Fruit fly (Drosophila melanogaster) whole organism, embryonic: Measurements from ENCODE around the gene Zip89B.

ENCODE experiments used
- B-H2 ChIP-seq: fragments of 200-800 bp; sonication (Bioruptor generic); optimal IDR thresholded peaks from 2 replicates; lab custom pipeline; 2018; ENCODE audit warnings: missing biosample characterization, mild to moderate bottlenecking, missing genetic modification characterization
- CG11504 ChIP-seq: fragments of 200-800 bp; sonication (Bioruptor generic); optimal IDR thresholded peaks from 3 replicates; lab custom pipeline; 2019; ENCODE audit warnings: missing biosample characterization, mild to moderate bottlenecking, missing genetic modification characterization, moderate library complexity
- CG12071 ChIP-seq: fragments of 200-800 bp; sonication (Bioruptor generic); optimal IDR thresholded peaks from 3 replicates; lab custom pipeline; 2018; ENCODE audit warnings: missing biosample characterization, mild to moderate bottlenecking, missing genetic modification characterization
- CG12391 ChIP-seq: fragments of 200-800 bp; sonication (Bioruptor generic); optimal IDR thresholded peaks from 3 replicates; lab custom pipeline; 2018; ENCODE audit warnings: missing biosample characterization, mild to moderate bottlenecking, missing genetic modification characterization, moderate library complexity
- CG12659 ChIP-seq: fragments of 200-800 bp; sonication (Bioruptor generic); optimal IDR thresholded peaks from 3 replicates; lab custom pipeline; 2017; ENCODE audit warnings: mild to moderate bottlenecking, missing biosample characterization, missing genetic modification reagents, missing genetic modification characterization
- CG14965 ChIP-seq: fragments of 200-800 bp; sonication (Bioruptor generic); optimal IDR thresholded peaks from 2 replicates; lab custom pipeline; 2016; ENCODE audit warnings: missing biosample characterization, missing genetic modification characterization, borderline replicate concordance
- CG2678 ChIP-seq: fragments of 200-800 bp; sonication (Bioruptor generic); optimal IDR thresholded peaks from 3 replicates; lab custom pipeline; 2019; ENCODE audit warnings: missing biosample characterization, mild to moderate bottlenecking, missing genetic modification characterization, moderate library complexity
- CG4404 ChIP-seq: fragments of 200-800 bp; sonication (Bioruptor generic); IDR thresholded peaks from 2 replicates; pipeline ENCODE4 v1.3.6; 2022; ENCODE audit warnings: missing biosample characterization, missing genetic modification characterization
- CG7556 ChIP-seq: fragments of 200-800 bp; sonication (Bioruptor generic); optimal IDR thresholded peaks from 2 replicates; lab custom pipeline; 2017; ENCODE audit warnings: missing biosample characterization, mild to moderate bottlenecking, missing genetic modification characterization
- CG7987 ChIP-seq: fragments of 200-800 bp; sonication (Bioruptor generic); optimal IDR thresholded peaks from 2 replicates; lab custom pipeline; 2018; ENCODE audit warnings: missing biosample characterization, mild to moderate bottlenecking, missing genetic modification characterization, moderate library complexity
- CG8281 ChIP-seq: fragments of 200-800 bp; sonication (Bioruptor generic); optimal IDR thresholded peaks from 2 replicates; lab custom pipeline; 2018; ENCODE audit warnings: missing biosample characterization, mild to moderate bottlenecking, missing genetic modification characterization, moderate library complexity
- CG8290 ChIP-seq, 3 experiments: fragments of 200-800 bp; sonication (Bioruptor generic); optimal IDR thresholded peaks; 2 replicates each; lab custom pipeline; 2016 to 2019; ENCODE audit warnings: missing biosample characterization in 3 of 3, missing genetic modification characterization in 3 of 3, mild to moderate bottlenecking in 2 of 3, moderate library complexity in 1 of 3
- CG8359 ChIP-seq: fragments of 200-800 bp; sonication (Bioruptor generic); optimal IDR thresholded peaks from 2 replicates; lab custom pipeline; 2017; ENCODE audit warnings: missing biosample characterization, mild to moderate bottlenecking, missing genetic modification characterization, borderline replicate concordance
- CG8388 ChIP-seq: fragments of 200-800 bp; sonication (Bioruptor generic); optimal IDR thresholded peaks from 2 replicates; lab custom pipeline; 2019; ENCODE audit warnings: missing biosample characterization, mild to moderate bottlenecking, missing genetic modification characterization, moderate library complexity
- CoRest ChIP-seq: fragments of 200-800 bp; sonication (Bioruptor generic); optimal IDR thresholded peaks from 3 replicates; lab custom pipeline; 2018; ENCODE audit warnings: missing biosample characterization, mild to moderate bottlenecking, missing genetic modification characterization, moderate library complexity
- Deaf1 ChIP-seq: fragments of 200-800 bp; optimal IDR thresholded peaks from 3 replicates; lab custom pipeline; 2019; ENCODE audit warnings: missing biosample characterization, mild to moderate bottlenecking, missing genetic modification characterization, moderate library complexity
- Dp ChIP-seq: fragments of 200-800 bp; sonication (Bioruptor generic); optimal IDR thresholded peaks from 2 replicates; lab custom pipeline; 2018; ENCODE audit warnings: missing biosample characterization, mild to moderate bottlenecking, missing genetic modification characterization, moderate library complexity
- Dref ChIP-seq: fragments of 200-800 bp; sonication (Bioruptor generic); IDR thresholded peaks from 2 replicates; pipeline ENCODE4 v1.3.6; 2022; ENCODE audit warnings: missing biosample characterization, missing genetic modification characterization
- Ets65A ChIP-seq: fragments of 200-800 bp; sonication (Bioruptor generic); peaks from one replicate; lab custom pipeline; 2016; ENCODE audit warnings: missing biosample characterization, missing genetic modification characterization
- Fer1 ChIP-seq: fragments of 200-800 bp; sonication (Bioruptor generic); optimal IDR thresholded peaks from 2 replicates; lab custom pipeline; 2017; ENCODE audit warnings: missing biosample characterization, mild to moderate bottlenecking, missing genetic modification characterization
- Nf-YC ChIP-seq: fragments of 200-800 bp; optimal IDR thresholded peaks from 3 replicates; lab custom pipeline; 2019; ENCODE audit warnings: missing biosample characterization, mild to moderate bottlenecking, missing genetic modification characterization, moderate library complexity
- Oli ChIP-seq: fragments of 200-800 bp; sonication (Bioruptor generic); optimal IDR thresholded peaks from 2 replicates; lab custom pipeline; 2018; ENCODE audit warnings: missing biosample characterization, mild to moderate bottlenecking, missing genetic modification characterization, moderate library complexity
- Pdp1 ChIP-seq, 2 experiments: fragments of 200-800 bp; sonication (Bioruptor generic); optimal IDR thresholded peaks; 3 replicates each; lab custom pipeline; 2016; ENCODE audit warnings: missing biosample characterization in 2 of 2, missing genetic modification characterization in 2 of 2, mild to moderate bottlenecking in 1 of 2, moderate library complexity in 1 of 2
- Side ChIP-seq: fragments of 200-800 bp; sonication (Bioruptor generic); optimal IDR thresholded peaks from 2 replicates; lab custom pipeline; 2016; ENCODE audit warnings: missing biosample characterization, missing genetic modification characterization
- Sry-δ ChIP-seq: fragments of 200-800 bp; sonication (Bioruptor generic); optimal IDR thresholded peaks from 2 replicates; lab custom pipeline; 2016; ENCODE audit warnings: missing biosample characterization, missing genetic modification characterization
- ara ChIP-seq: fragments of 200-800 bp; sonication (Bioruptor generic); IDR thresholded peaks from 2 replicates; pipeline ENCODE4 v1.3.6; 2022; ENCODE audit warnings: missing biosample characterization, missing genetic modification characterization
- chinmo ChIP-seq: fragments of 200-800 bp; sonication (Bioruptor generic); IDR thresholded peaks from 4 replicates; pipeline ENCODE4 v1.3.6; 2022; ENCODE audit warnings: missing biosample characterization, missing genetic modification characterization; ENCODE audit not compliant: partially characterized antibody
- cwo ChIP-seq: fragments of 200-800 bp; sonication (Bioruptor generic); optimal IDR thresholded peaks from 3 replicates; lab custom pipeline; 2017; ENCODE audit warnings: missing biosample characterization, missing genetic modification characterization, mild to moderate bottlenecking, moderate library complexity, missing genetic modification reagents
- dmrt11E ChIP-seq: fragments of 200-800 bp; sonication (Bioruptor generic); optimal IDR thresholded peaks from 3 replicates; lab custom pipeline; 2018; ENCODE audit warnings: missing biosample characterization, mild to moderate bottlenecking, missing genetic modification characterization, moderate library complexity
- exex ChIP-seq: fragments of 200-800 bp; sonication (Bioruptor generic); optimal IDR thresholded peaks from 4 replicates; lab custom pipeline; 2018; ENCODE audit warnings: missing biosample characterization, mild to moderate bottlenecking, missing genetic modification characterization, moderate library complexity
- gem ChIP-seq: fragments of 200-800 bp; sonication (Bioruptor generic); optimal IDR thresholded peaks from 2 replicates; lab custom pipeline; 2019; ENCODE audit warnings: missing biosample characterization, mild to moderate bottlenecking, missing genetic modification characterization, moderate library complexity
- hb ChIP-seq: fragments of 200-800 bp; sonication (Bioruptor generic); IDR thresholded peaks from 3 replicates; pipeline ENCODE4 v1.3.6; 2022; ENCODE audit warnings: missing biosample characterization, missing genetic modification characterization; ENCODE audit not compliant: partially characterized antibody
- lab ChIP-seq: fragments of 200-800 bp; sonication (Bioruptor generic); optimal IDR thresholded peaks from 3 replicates; lab custom pipeline; 2017; ENCODE audit warnings: missing biosample characterization, missing genetic modification characterization, mild to moderate bottlenecking, moderate library complexity, missing genetic modification reagents
- lilli ChIP-seq: fragments of 200-800 bp; sonication (Bioruptor generic); optimal IDR thresholded peaks from 3 replicates; lab custom pipeline; 2016; ENCODE audit warnings: missing biosample characterization, missing genetic modification characterization
- lola ChIP-seq, 3 experiments: fragments of >200 bp in 2 of 3; fragments of 200-800 bp in 1 of 3; sonication (Bioruptor generic) in 1 of 3; optimal IDR thresholded peaks; 2 replicates each; lab custom pipeline; 2017 to 2019; ENCODE audit warnings: missing biosample characterization in 3 of 3, missing genetic modification characterization in 3 of 3, mild to moderate bottlenecking in 1 of 3, moderate library complexity in 1 of 3
- nmo ChIP-seq: fragments of 200-800 bp; sonication (Bioruptor generic); optimal IDR thresholded peaks from 2 replicates; lab custom pipeline; 2018; ENCODE audit warnings: missing biosample characterization, mild to moderate bottlenecking, missing genetic modification characterization, moderate library complexity
- odd ChIP-seq: fragments of 200-800 bp; sonication (Bioruptor generic); optimal IDR thresholded peaks from 2 replicates; lab custom pipeline; 2017; ENCODE audit warnings: missing biosample characterization, mild to moderate bottlenecking, missing genetic modification characterization
- pho ChIP-seq: fragments of 200-800 bp; sonication (Bioruptor generic); optimal IDR thresholded peaks from 2 replicates; lab custom pipeline; 2016; ENCODE audit warnings: missing biosample characterization, missing genetic modification characterization
- sens ChIP-seq: fragments of 200-800 bp; sonication (Bioruptor generic); peaks from one replicate; lab custom pipeline; 2016; ENCODE audit warnings: missing biosample characterization, missing genetic modification characterization
- sug ChIP-seq: fragments of 200-800 bp; optimal IDR thresholded peaks from 2 replicates; lab custom pipeline; 2019; ENCODE audit warnings: missing biosample characterization, mild to moderate bottlenecking, missing genetic modification characterization, moderate library complexity
- toy ChIP-seq: fragments of 200-800 bp; sonication (Bioruptor generic); IDR thresholded peaks from 2 replicates; pipeline ENCODE4 v1.3.6; 2022; ENCODE audit warnings: missing biosample characterization, missing genetic modification characterization
- tx ChIP-seq: fragments of 200-800 bp; sonication (Bioruptor generic); optimal IDR thresholded peaks from 2 replicates; lab custom pipeline; 2016; ENCODE audit warnings: missing biosample characterization, missing genetic modification characterization
- unpg ChIP-seq: fragments of 200-800 bp; sonication (Bioruptor generic); optimal IDR thresholded peaks from 3 replicates; lab custom pipeline; 2018; ENCODE audit warnings: missing biosample characterization, mild to moderate bottlenecking, missing genetic modification characterization, moderate library complexity
- vvl ChIP-seq: fragments of 200-800 bp; sonication (Bioruptor generic); IDR thresholded peaks from 2 replicates; pipeline ENCODE4 v1.3.6; 2022; ENCODE audit warnings: missing biosample characterization, missing genetic modification characterization

Gene Zip89B

DNA sequence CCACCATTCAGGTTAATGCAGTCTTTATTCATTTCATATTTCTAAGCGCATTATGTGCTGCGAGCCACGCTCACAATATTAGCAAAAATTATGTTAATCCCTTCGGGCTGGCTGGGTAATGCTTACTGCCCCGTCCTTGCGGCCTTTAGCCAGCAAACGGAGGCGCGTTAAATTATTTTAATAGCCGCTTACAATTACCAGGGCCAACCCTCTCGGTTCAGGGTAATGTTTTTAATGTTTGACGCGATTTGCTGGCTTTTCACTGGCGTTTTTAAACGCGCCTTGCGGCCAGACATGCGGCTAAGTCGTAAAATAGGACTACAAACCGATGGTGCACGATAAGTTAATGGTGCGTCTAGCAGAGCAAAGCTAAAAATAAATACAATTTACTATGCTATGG lies 29.2 kb downstream of the Zip89B start (continued):
- no peak for TF ChIP-seq Oli (tag; lab: Kevin White, UChicago)
- TF ChIP-seq exex (tag; lab: Kevin White, UChicago), result no peak
- no peak for TF ChIP-seq CG8290 (GFP tag; optimal IDR thresholded peaks at IDR 0.05; lab: Kevin White, UChicago)
- no peak for TF ChIP-seq CG8290 (tag; optimal IDR thresholded peaks at IDR 0.05; lab: Kevin White, UChicago)
- TF ChIP-seq hb (GFP tag; lab: Robert Waterston, UW), result no peak
- no peak for TF ChIP-seq unpg (GFP tag; lab: Kevin White, UChicago)
- TF ChIP-seq Fer1 (GFP tag; lab: Kevin White, UChicago), result no peak
- TF ChIP-seq toy (GFP tag; lab: Robert Waterston, UW), result no peak
- no peak for TF ChIP-seq pho (GFP tag; lab: Kevin White, UChicago)
- no peak for TF ChIP-seq CG8388 (GFP tag; lab: Kevin White, UChicago)
- TF ChIP-seq CG14965, result no peak
- no peak for TF ChIP-seq CG8281
- TF ChIP-seq, all 482 proteins: peak for 4

DNA sequence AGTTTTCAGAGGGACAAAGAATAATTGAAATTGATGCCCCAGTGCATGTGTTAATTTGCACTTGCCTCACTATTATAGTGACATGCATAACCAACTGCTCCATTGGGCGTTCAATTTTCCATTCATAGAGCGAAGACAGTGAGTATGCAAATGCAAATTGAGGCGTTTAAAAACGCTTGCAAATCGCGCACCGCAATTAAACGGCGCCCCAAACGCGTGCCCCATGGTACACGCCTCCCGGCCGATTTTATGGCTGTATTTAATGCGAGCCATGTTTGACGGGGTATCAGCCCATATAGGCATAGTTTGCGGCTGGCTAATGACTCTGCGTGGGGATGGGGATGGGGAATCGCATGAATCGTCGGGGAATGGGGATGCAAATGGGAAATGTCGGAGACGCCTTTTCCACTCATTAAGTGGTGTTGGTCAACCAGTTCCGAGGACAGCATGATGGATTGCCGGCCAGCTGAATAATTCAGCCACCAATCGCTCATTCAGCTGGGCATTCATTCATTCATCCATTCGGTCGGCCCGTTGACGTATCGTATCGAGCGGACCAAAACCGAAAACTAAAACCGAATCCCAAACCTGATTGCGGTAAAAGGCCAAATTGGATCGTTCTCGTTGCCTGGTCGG lies 30.0 kb downstream of the Zip89B start:
- TF ChIP-seq CG4404 (GFP tag; lab: Robert Waterston, UW) (0 out of 2 replicates have a peak, but pooled peaks have one; percentile 7), lab (GFP tag; lab: Kevin White, UChicago) (peak; percentile 82), Deaf1 (tag; lab: Kevin White, UChicago) (peak; percentile 38), odd (GFP tag; lab: Kevin White, UChicago) (no peak), CG12071 (GFP tag; lab: Kevin White, UChicago) (no peak), CG8359 (peak; percentile 96), chinmo (GFP tag; lab: Robert Waterston, UW) (0 out of 4 replicates have a peak, but pooled peaks have one; percentile 20), Dp (GFP tag; lab: Kevin White, UChicago) (no peak), Dref (GFP tag; lab: Robert Waterston, UW) (0 out of 2 replicates have a peak, but pooled peaks have one; percentile 22), CG7987 (GFP tag; lab: Kevin White, UChicago) (no peak), CG8281 (peak; percentile 74), Side (GFP tag; lab: Kevin White, UChicago) (no peak), ara (GFP tag; lab: Robert Waterston, UW) (no peak), vvl (0 out of 2 replicates have a peak, but pooled peaks have one; percentile 23)
- TF ChIP-seq, all 482 proteins: peak for 8

- TF ChIP-seq cwo (GFP tag; lab: Kevin White, UChicago) (no peak), sug (no peak), dmrt11E (tag; lab: Kevin White, UChicago) (peak; percentile 13), nmo (GFP tag; lab: Kevin White, UChicago) (peak; percentile 20), CG2678 (tag; lab: Kevin White, UChicago) (peak; percentile 33), sens (GFP tag; lab: Kevin White, UChicago) (peak; percentile 2), lola (GFP tag; optimal IDR thresholded peaks at IDR 0.05; lab: Kevin White, UChicago) (peak in 1 of 3 experiments; percentile 27), tx (no peak), CoRest (tag; lab: Kevin White, UChicago) (peak; percentile 14), lilli (no peak), Pdp1 (GFP tag; optimal IDR thresholded peaks at IDR 0.05; lab: Kevin White, UChicago) (no peak), CG11504 (tag; lab: Kevin White, UChicago) (peak; percentile 42), CG7556 (GFP tag; lab: Kevin White, UChicago) (peak; percentile 25), Sry-δ (GFP tag; lab: Kevin White, UChicago) (no peak), B-H2 (GFP tag; lab: Kevin White, UChicago) (no peak), Nf-YC (no peak), gem (tag; lab: Kevin White, UChicago) (peak; percentile 52), Ets65A (GFP tag; lab: Kevin White, UChicago) (peak; percentile 24), CG12659 (no peak), CG12391 (peak; percentile 38), vvl (no peak)
Observed at dm6 chr3R:16336327-16337052, 30.9 kb downstream of the Zip89B start.
